Worm (Caenorhabditis elegans) whole organism, L4/young adult: ENCODE data around the gene pqn-65.

Experiments used
- W03F9.2 ChIP-seq: fragments of 150-350 bp; optimal IDR thresholded peaks from 2 replicates; lab custom pipeline; 2014; ENCODE audit warnings: missing biosample characterization, missing genetic modification characterization
- dao-5 ChIP-seq: sonication (generic microtip); optimal IDR thresholded peaks from 2 replicates; lab custom pipeline; 2016; ENCODE audit warnings: missing genotype, missing genetic modification characterization, moderate library complexity, missing compliant biosample characterization
- him-1 ChIP-seq: sonication (generic microtip); optimal IDR thresholded peaks from 2 replicates; lab custom pipeline; 2016; ENCODE audit warnings: missing genotype, missing genetic modification reagents, missing genetic modification characterization, missing compliant biosample characterization

Gene pqn-65

DNA sequence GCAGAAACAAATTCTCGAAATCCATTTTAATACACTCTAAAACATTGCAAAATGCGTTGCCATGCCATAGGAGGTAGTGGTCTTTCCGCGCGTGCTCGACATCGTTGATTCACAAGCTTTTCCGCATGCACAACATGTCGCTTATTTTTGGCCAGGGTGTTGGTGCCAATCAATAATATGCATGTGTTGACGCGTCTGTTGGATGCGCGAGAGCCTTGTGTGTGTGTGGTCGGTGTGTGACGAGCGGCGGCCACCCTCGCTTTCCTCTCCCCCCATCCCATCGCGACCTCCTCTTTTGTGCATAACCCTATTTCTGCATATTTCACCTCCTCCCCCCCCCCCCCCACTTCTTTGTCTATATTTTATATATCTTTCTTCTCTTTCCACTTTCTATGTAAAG, 43.2 kb downstream of the pqn-65 start:
- no peak for TF ChIP-seq W03F9.2 (tag; lab: Kevin White, UChicago)
- TF ChIP-seq him-1 (tag; lab: Kevin White, UChicago): no peak
- TF ChIP-seq dao-5 (tag; lab: Kevin White, UChicago): no peak

DNA sequence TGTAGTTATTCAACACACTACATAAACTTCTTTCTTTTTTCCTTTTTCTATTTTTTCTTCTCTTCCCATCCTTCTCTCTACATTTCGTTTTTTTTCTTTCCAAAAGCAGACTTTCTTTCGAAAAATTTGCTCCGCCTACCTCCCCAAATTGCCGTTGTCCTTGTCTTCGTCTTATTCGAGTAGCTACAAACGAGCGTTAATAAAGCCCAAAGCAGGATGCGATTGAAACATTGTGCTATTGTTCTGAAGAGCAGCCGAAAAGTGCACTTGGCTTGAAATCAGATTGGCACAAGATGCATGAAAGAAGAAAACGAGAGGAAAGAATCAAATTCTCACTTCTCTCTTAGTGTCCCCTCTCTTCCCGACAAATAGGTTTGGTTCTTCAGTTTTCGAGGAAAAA, 44.6 kb downstream of the pqn-65 start:
- no peak for TF ChIP-seq him-1 (tag; lab: Kevin White, UChicago)
- no peak for TF ChIP-seq W03F9.2 (tag; lab: Kevin White, UChicago)
- TF ChIP-seq dao-5 (tag; lab: Kevin White, UChicago): no peak

DNA sequence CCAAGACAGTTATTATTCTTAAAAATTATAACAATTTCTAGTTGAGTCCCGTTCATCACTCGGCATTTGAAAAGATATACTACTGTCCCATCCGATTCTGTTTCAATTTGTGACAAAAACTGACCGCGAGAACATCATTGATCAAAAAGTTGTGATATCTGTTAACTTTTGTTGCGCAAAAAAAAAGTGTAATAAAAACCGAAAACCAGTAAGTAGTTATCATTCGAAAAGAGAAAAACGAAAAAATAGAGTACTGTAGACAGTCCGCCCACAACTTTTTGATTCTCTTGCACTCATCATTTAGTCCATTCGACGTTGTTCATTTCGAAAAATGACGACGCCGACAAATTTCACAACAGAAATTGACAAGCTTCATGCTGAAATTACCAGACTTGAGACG, 48.3 kb downstream of the pqn-65 start, which contains the start of gene amt-1:
Gene amt-1, plus strand, starts transcription at position 301 of the 400 bp plus-strand sequence.
- TF ChIP-seq W03F9.2 (tag; lab: Kevin White, UChicago) (no peak), dao-5 (tag; lab: Kevin White, UChicago) (no peak), him-1 (tag; lab: Kevin White, UChicago) (no peak)

DNA sequence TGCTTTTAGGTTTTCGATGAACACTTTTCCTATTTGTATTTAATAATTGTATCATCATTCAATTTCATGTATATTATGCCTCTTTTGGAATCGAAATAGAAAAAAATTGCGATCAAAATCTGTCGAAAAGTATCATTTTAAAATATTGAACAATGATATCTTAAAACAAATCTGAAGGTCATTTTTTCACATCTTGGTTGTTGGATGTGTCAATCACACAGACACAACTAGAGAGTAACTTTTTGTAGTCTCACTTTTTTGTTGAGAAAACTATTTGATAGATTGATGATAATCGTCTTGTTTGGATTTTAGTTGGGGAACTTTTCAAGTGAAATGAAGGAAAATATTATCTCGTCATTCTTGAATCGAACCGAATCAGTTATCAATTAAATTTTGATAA, 50.2 kb downstream of the pqn-65 start:
- TF ChIP-seq W03F9.2 (tag; lab: Kevin White, UChicago) (no peak), him-1 (tag; lab: Kevin White, UChicago) (no peak)

DNA sequence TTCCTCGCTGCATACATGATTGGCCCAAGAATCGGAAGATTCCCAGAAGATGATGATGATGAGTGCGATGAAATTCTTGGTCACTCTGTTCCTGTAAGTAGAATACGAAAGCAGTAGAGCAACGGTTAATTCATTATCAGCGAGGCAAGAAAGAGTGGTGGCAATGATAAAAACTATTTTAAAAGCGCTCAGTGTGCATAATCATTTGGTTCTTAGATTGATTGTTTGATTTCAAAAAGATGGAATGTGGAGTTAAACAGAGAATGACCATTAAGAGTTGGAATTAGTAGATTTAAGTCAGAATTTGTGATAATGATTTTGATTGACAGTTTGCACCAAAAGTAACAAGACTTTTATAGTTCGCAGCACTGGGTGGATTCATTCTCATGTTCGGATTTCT, 52.3 kb downstream of the pqn-65 start:
- TF ChIP-seq dao-5 (tag; lab: Kevin White, UChicago) (no peak), him-1 (tag; lab: Kevin White, UChicago) (no peak), W03F9.2 (tag; lab: Kevin White, UChicago) (no peak)

DNA sequence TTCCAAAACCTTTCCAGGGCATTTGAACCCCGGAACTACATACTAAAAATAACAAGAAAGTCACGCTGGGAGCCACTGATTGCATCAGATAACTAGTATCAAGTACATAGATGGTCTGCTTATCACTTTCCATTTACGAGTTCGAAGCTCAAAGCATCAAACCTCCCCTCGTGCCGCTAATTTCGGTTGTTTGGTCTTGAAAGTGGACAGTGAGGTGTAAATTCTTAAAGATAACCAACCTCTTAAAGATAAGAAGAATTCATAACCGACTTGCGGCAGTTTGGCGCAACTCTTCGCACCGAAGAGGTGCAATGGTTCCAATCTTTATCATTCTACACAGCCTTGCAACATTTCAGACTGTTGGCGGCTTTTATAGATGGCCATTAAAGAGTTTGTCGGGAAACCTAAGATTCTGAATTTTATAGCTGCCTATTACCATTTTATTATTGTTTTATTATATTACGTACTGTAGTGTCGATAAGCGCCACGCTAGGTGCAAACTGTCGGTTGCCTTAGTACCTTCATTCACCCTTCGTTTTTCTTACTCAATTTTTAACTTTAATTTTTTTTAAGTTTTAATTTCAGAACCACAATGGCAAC, 54.6 kb downstream of the pqn-65 start, which contains the start of gene amt-4:
Gene amt-4, plus strand, starts transcription at position 586 of the 600 bp plus-strand sequence.
- TF ChIP-seq dao-5 (tag; lab: Kevin White, UChicago): no peak
- TF ChIP-seq him-1 (tag; lab: Kevin White, UChicago): no peak
- TF ChIP-seq W03F9.2 (tag; lab: Kevin White, UChicago): no peak

DNA sequence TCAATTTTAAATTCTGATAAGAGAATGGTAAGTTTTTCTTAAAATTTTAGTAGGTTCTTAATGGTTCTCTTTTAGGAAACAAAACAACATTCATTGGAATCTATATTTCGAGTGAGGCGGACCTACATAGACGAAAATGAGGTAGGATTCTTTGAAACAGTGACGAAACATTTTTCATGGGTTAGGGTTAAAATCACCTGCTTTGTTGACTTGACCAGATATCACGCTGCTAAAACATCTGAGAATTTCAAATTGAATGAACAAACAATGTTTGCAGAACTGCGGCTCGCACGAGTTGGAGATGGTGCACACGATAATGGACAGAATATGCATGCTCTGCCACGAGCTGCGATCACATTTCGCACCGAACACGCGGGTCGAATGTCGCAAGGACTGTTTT, 57.1 kb downstream of the pqn-65 start:
- TF ChIP-seq W03F9.2 (tag; lab: Kevin White, UChicago) (no peak), dao-5 (tag; lab: Kevin White, UChicago) (no peak), him-1 (tag; lab: Kevin White, UChicago) (no peak)

DNA sequence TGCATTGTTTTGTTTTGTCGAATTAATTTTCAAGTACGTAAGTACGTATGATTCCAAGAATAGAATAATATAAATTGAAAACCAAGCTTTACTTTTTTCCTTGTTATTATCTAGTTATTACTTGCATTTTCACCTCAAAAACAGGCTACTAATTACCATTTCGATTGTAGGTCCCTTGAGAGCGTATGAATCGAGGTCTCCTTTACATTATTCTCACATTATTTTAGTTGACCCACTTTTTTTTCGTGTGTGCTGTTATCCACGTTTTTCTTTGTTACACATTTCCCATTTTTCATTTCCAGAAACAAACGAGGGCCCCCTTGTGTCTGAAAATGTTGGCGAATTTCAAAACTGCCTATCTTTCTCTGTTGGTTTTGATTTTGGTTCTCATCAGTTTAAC, 57.6 kb downstream of the pqn-65 start, which contains the start of gene C05E11.6:
Gene C05E11.6, plus strand, starts transcription at position 301 of the 400 bp plus-strand sequence.
- TF ChIP-seq him-1 (tag; lab: Kevin White, UChicago) (no peak), dao-5 (tag; lab: Kevin White, UChicago) (no peak), W03F9.2 (tag; lab: Kevin White, UChicago) (no peak)
